Fruit fly (Drosophila melanogaster) whole organism, embryonic: ENCODE results near the gene CG3909.

ENCODE experiments used
- CG18619 ChIP-seq: fragments of 200-800 bp; sonication (Bioruptor generic); optimal IDR thresholded peaks from 3 replicates; lab custom pipeline; 2017; ENCODE audit warnings: missing biosample characterization, mild to moderate bottlenecking, missing genetic modification characterization
- Deaf1 ChIP-seq: fragments of 200-800 bp; optimal IDR thresholded peaks from 3 replicates; lab custom pipeline; 2019; ENCODE audit warnings: missing biosample characterization, mild to moderate bottlenecking, missing genetic modification characterization, moderate library complexity
- danr ChIP-seq: fragments of 200-800 bp; sonication (Bioruptor generic); IDR thresholded peaks from 2 replicates; pipeline ENCODE4 v1.3.6; 2022; ENCODE audit warnings: missing biosample characterization, missing genetic modification characterization
- ems ChIP-seq: fragments of 200-800 bp; sonication (Bioruptor generic); optimal IDR thresholded peaks from 3 replicates; lab custom pipeline; 2016; ENCODE audit warnings: missing biosample characterization, missing genetic modification characterization

- no peak for TF ChIP-seq danr
- no peak for TF ChIP-seq Deaf1 (tag; lab: Kevin White, UChicago)
- TF ChIP-seq CG18619 (GFP tag; lab: Kevin White, UChicago) = no peak
- TF ChIP-seq ems (GFP tag; lab: Kevin White, UChicago) = no peak
Observed at dm6 chr3R:10076665-10077064, 33.6 kb downstream of the CG3909 start.
